Fruit fly (Drosophila melanogaster): ENCODE measurements around the gene Sfp24Bc.

Sfp24Bc gene

dm6 chr2L:3624784-3625183 is 45.6 kb downstream of the Sfp24Bc start:
- TF ChIP-seq ttk (optimal IDR thresholded peaks at IDR 0.05) (no peak), Myc (optimal IDR thresholded peaks at IDR 0.05) (no peak), insv (optimal IDR thresholded peaks at IDR 0.05) (no peak), h (optimal IDR thresholded peaks at IDR 0.05) (no peak), psq (optimal IDR thresholded peaks at IDR 0.05) (no peak), Sin3A (optimal IDR thresholded peaks at IDR 0.05) (no peak)

- TF ChIP-seq Sin3A (optimal IDR thresholded peaks at IDR 0.05) (no peak), insv (optimal IDR thresholded peaks at IDR 0.05) (no peak)
Observed at dm6 chr2L:3621604-3622003, 48.8 kb downstream of the Sfp24Bc start, which contains the start of gene CG15418. Gene CG15418 (minus strand): TSS chr2L:3621704.
